Worm (Caenorhabditis elegans) whole organism, late embryonic: ENCODE results near the gene pkn-1.
A peak's percentile ranks its signal among the peaks of the same experiment; 100 is the strongest.

Source experiments
- F13H6.1 ChIP-seq: sonication (generic microtip); optimal IDR thresholded peaks from 2 replicates; lab custom pipeline; 2016; ENCODE audit warnings: missing genetic modification characterization, missing compliant biosample characterization
- K09A11.1 ChIP-seq: sonication (generic microtip); optimal IDR thresholded peaks from 2 replicates; lab custom pipeline; 2017; ENCODE audit warnings: antibody characterized with exemption, mild to moderate bottlenecking, missing genetic modification characterization, missing compliant biosample characterization; ENCODE audit not compliant: insufficient read depth
- T23F11.4 ChIP-seq: fragments of 200-800 bp; sonication (Bioruptor generic); optimal IDR thresholded peaks from 2 replicates; lab custom pipeline; 2018; ENCODE audit warnings: mild to moderate bottlenecking, missing genetic modification characterization, missing compliant biosample characterization
- ahr-1 ChIP-seq: sonication (generic microtip); optimal IDR thresholded peaks from 2 replicates; lab custom pipeline; 2016; ENCODE audit warnings: missing genetic modification characterization, missing compliant biosample characterization
- ama-1 ChIP-seq: fragments of 150-350 bp; optimal IDR thresholded peaks from 2 replicates; lab custom pipeline; 2014
- ceh-14 ChIP-seq: sonication (generic microtip); optimal IDR thresholded peaks from 2 replicates; lab custom pipeline; 2016; ENCODE audit warnings: missing genotype, missing genetic modification characterization, missing compliant biosample characterization
- ceh-18 ChIP-seq: sonication (generic microtip); optimal IDR thresholded peaks from 2 replicates; lab custom pipeline; 2016; ENCODE audit warnings: missing genetic modification characterization, missing compliant biosample characterization
- ceh-19 ChIP-seq: fragments of 200-800 bp; sonication (Bioruptor generic); optimal IDR thresholded peaks from 2 replicates; lab custom pipeline; 2018; ENCODE audit warnings: mild to moderate bottlenecking, missing genetic modification characterization, missing compliant biosample characterization
- ceh-22 ChIP-seq: sonication (generic microtip); optimal IDR thresholded peaks from 2 replicates; lab custom pipeline; 2017; ENCODE audit warnings: missing biosample characterization, missing genetic modification characterization
- ceh-45 ChIP-seq: fragments of 200-800 bp; sonication (Bioruptor generic); IDR thresholded peaks from 2 replicates; pipeline ENCODE4 v1.3.6; 2022; ENCODE audit warnings: missing genetic modification reagents, missing genetic modification characterization, missing compliant biosample characterization
- ceh-48 ChIP-seq: sonication (generic microtip); optimal IDR thresholded peaks from 2 replicates; lab custom pipeline; 2016; ENCODE audit warnings: missing genetic modification characterization, inconsistent platforms, missing compliant biosample characterization
- ceh-6 ChIP-seq: fragments of 200-800 bp; sonication (Bioruptor generic); optimal IDR thresholded peaks from 2 replicates; lab custom pipeline; 2018; ENCODE audit warnings: mild to moderate bottlenecking, missing genetic modification characterization, missing compliant biosample characterization
- ceh-9 ChIP-seq: sonication (generic microtip); optimal IDR thresholded peaks from 2 replicates; lab custom pipeline; 2016; ENCODE audit warnings: mild to moderate bottlenecking, missing genetic modification characterization, inconsistent platforms, missing compliant biosample characterization
- dve-1 ChIP-seq: sonication (generic microtip); optimal IDR thresholded peaks from 2 replicates; lab custom pipeline; 2017; ENCODE audit warnings: antibody characterized with exemption, mild to moderate bottlenecking, missing genetic modification characterization, missing compliant biosample characterization
- elt-2 ChIP-seq: sonication (generic microtip); optimal IDR thresholded peaks from 2 replicates; lab custom pipeline; 2016; ENCODE audit warnings: missing genetic modification reagents, missing genetic modification characterization, missing compliant biosample characterization
- elt-4 ChIP-seq: sonication (generic microtip); optimal IDR thresholded peaks from 2 replicates; lab custom pipeline; 2016; ENCODE audit warnings: missing genetic modification characterization, missing compliant biosample characterization
- eyg-1 ChIP-seq: sonication (generic microtip); optimal IDR thresholded peaks from 2 replicates; lab custom pipeline; 2016; ENCODE audit warnings: missing genotype, missing genetic modification characterization, missing compliant biosample characterization
- fax-1 ChIP-seq: sonication (generic microtip); optimal IDR thresholded peaks from 2 replicates; lab custom pipeline; 2016; ENCODE audit warnings: missing genotype, missing genetic modification characterization, missing compliant biosample characterization
- fkh-10 ChIP-seq: fragments of 150-350 bp; optimal IDR thresholded peaks from 2 replicates; lab custom pipeline; 2014; ENCODE audit warnings: missing biosample characterization, missing genetic modification reagents, missing genetic modification characterization
- fkh-6 ChIP-seq: sonication (generic microtip); optimal IDR thresholded peaks from 2 replicates; lab custom pipeline; 2016; ENCODE audit warnings: missing genetic modification characterization, missing compliant biosample characterization
- gmeb-2 ChIP-seq: sonication (generic microtip); optimal IDR thresholded peaks from 2 replicates; lab custom pipeline; 2016; ENCODE audit warnings: missing genetic modification characterization, inconsistent platforms, missing compliant biosample characterization
- hlh-8 ChIP-seq: sonication (generic microtip); optimal IDR thresholded peaks from 2 replicates; lab custom pipeline; 2016; ENCODE audit warnings: missing genotype, missing genetic modification characterization, missing compliant biosample characterization
- lim-6 ChIP-seq: sonication (generic microtip); optimal IDR thresholded peaks from 2 replicates; lab custom pipeline; 2016; ENCODE audit warnings: missing genetic modification characterization, missing compliant biosample characterization
- mec-3 ChIP-seq: sonication (generic microtip); optimal IDR thresholded peaks from 2 replicates; lab custom pipeline; 2016; ENCODE audit warnings: borderline replicate concordance, missing genetic modification characterization, missing compliant biosample characterization
- nfya-1 ChIP-seq: sonication (generic microtip); optimal IDR thresholded peaks from 2 replicates; lab custom pipeline; 2017; ENCODE audit warnings: missing genetic modification characterization, mild to moderate bottlenecking, missing compliant biosample characterization, antibody characterized with exemption, moderate library complexity
- nhr-11 ChIP-seq: fragments of 150-350 bp; optimal IDR thresholded peaks from 2 replicates; lab custom pipeline; 2014; ENCODE audit warnings: missing biosample characterization, missing genetic modification characterization
- nhr-232 ChIP-seq: sonication (generic microtip); optimal IDR thresholded peaks from 2 replicates; lab custom pipeline; 2016; ENCODE audit warnings: missing genetic modification characterization, missing compliant biosample characterization
- npax-4 ChIP-seq: sonication (generic microtip); optimal IDR thresholded peaks from 2 replicates; lab custom pipeline; 2016; ENCODE audit warnings: missing genetic modification characterization, missing compliant biosample characterization
- pag-3 ChIP-seq: sonication (generic microtip); optimal IDR thresholded peaks from 2 replicates; lab custom pipeline; 2016; ENCODE audit warnings: missing compliant biosample characterization, missing genetic modification characterization, borderline replicate concordance
- pat-9 ChIP-seq: fragments of 200-800 bp; sonication (Bioruptor generic); optimal IDR thresholded peaks from 2 replicates; lab custom pipeline; 2018; ENCODE audit warnings: mild to moderate bottlenecking, missing genetic modification characterization, moderate library complexity, missing compliant biosample characterization
- pax-1 ChIP-seq: fragments of 150-350 bp; optimal IDR thresholded peaks from 2 replicates; lab custom pipeline; 2014; ENCODE audit warnings: missing biosample characterization, missing genetic modification characterization
- pha-2 ChIP-seq: sonication (generic microtip); optimal IDR thresholded peaks from 2 replicates; lab custom pipeline; 2017; ENCODE audit warnings: mild to moderate bottlenecking, missing genetic modification characterization, missing compliant biosample characterization
- pha-4 ChIP-seq: fragments of 150-350 bp; optimal IDR thresholded peaks from 2 replicates; lab custom pipeline; 2018; ENCODE audit warnings: missing biosample characterization, missing genetic modification reagents, missing genetic modification characterization
- pqm-1 ChIP-seq: sonication (generic microtip); optimal IDR thresholded peaks from 2 replicates; lab custom pipeline; 2016; ENCODE audit warnings: missing genetic modification characterization, missing compliant biosample characterization
- ref-2 ChIP-seq: sonication (generic microtip); optimal IDR thresholded peaks from 2 replicates; lab custom pipeline; 2016; ENCODE audit warnings: missing genetic modification characterization, missing compliant biosample characterization
- sdc-2 ChIP-seq: sonication (generic microtip); optimal IDR thresholded peaks from 2 replicates; lab custom pipeline; 2016; ENCODE audit warnings: missing genotype, missing genetic modification characterization, missing compliant biosample characterization
- sox-2 ChIP-seq: fragments of 200-800 bp; sonication (Bioruptor generic); IDR thresholded peaks from 2 replicates; pipeline ENCODE4 v1.3.6; 2022; ENCODE audit warnings: missing genetic modification reagents, missing genetic modification characterization, missing compliant biosample characterization
- syd-9 ChIP-seq: sonication (generic microtip); optimal IDR thresholded peaks from 2 replicates; lab custom pipeline; 2016; ENCODE audit warnings: mild to moderate bottlenecking, missing genetic modification characterization, moderate library complexity, missing compliant biosample characterization
- tbx-2 ChIP-seq: sonication (generic microtip); optimal IDR thresholded peaks from 2 replicates; lab custom pipeline; 2016; ENCODE audit warnings: missing genetic modification characterization, missing compliant biosample characterization
- tbx-7 ChIP-seq: sonication (generic microtip); optimal IDR thresholded peaks from 2 replicates; lab custom pipeline; 2016; ENCODE audit warnings: missing genotype, missing genetic modification characterization, missing compliant biosample characterization
- ttx-3 ChIP-seq: sonication (generic microtip); optimal IDR thresholded peaks from 2 replicates; lab custom pipeline; 2016; ENCODE audit warnings: missing genetic modification reagents, missing genetic modification characterization, missing compliant biosample characterization
- unc-3 ChIP-seq, 2 experiments: fragments of 200-800 bp in 1 of 2; sonication (Bioruptor generic) in 1 of 2; sonication (generic microtip) in 1 of 2; conservative IDR thresholded peaks in 1 of 2; optimal IDR thresholded peaks in 1 of 2; 2 replicates each; pipeline versions ENCODE4 v1.3.6 to Lab custom; 2016 to 2022; ENCODE audit warnings: missing compliant biosample characterization in 2 of 2, missing genetic modification characterization in 2 of 2, missing genetic modification reagents in 1 of 2
- unc-42 ChIP-seq: sonication (generic microtip); optimal IDR thresholded peaks from 2 replicates; lab custom pipeline; 2016; ENCODE audit warnings: missing genotype, missing genetic modification characterization, missing compliant biosample characterization
- unc-55 ChIP-seq: sonication (generic microtip); optimal IDR thresholded peaks from 2 replicates; lab custom pipeline; 2017; ENCODE audit warnings: missing biosample characterization, missing genetic modification reagents, missing genetic modification characterization
- unc-86 ChIP-seq: sonication (generic microtip); optimal IDR thresholded peaks from 2 replicates; lab custom pipeline; 2016; ENCODE audit warnings: missing genetic modification characterization, missing compliant biosample characterization
- zip-5 ChIP-seq: sonication (generic microtip); optimal IDR thresholded peaks from 2 replicates; lab custom pipeline; 2016; ENCODE audit warnings: missing genetic modification characterization, missing compliant biosample characterization

pkn-1 gene

ce11 chrX:10372556-10372955, 24.5 kb upstream of the pkn-1 start, which contains the start of gene Y49A10A.2 (continued):
- no peak for TF ChIP-seq ama-1 (lab: Kevin White, UChicago)
- TF ChIP-seq ceh-18 (tag; lab: Kevin White, UChicago): no peak
- TF ChIP-seq nfya-1 (tag; lab: Kevin White, UChicago): peak; percentile 61
- TF ChIP-seq ttx-3 (tag; lab: Kevin White, UChicago): no peak
- TF ChIP-seq ceh-19 (GFP tag; lab: Kevin White, UChicago): no peak
- peak; percentile 53 for TF ChIP-seq elt-2 (tag; lab: Kevin White, UChicago)
- no peak for TF ChIP-seq fax-1
- no peak for TF ChIP-seq pag-3

- TF ChIP-seq elt-4 (tag; lab: Kevin White, UChicago): peak; percentile 35
- TF ChIP-seq ama-1 (lab: Kevin White, UChicago): no peak
Measured at ce11 chrX:10373581-10373980, 23.5 kb upstream of the pkn-1 start.

- TF ChIP-seq F13H6.1 (tag; lab: Kevin White, UChicago): no peak
- TF ChIP-seq hlh-8: no peak
- TF ChIP-seq ceh-9 (tag; lab: Kevin White, UChicago): no peak
- no peak for TF ChIP-seq ref-2 (tag; lab: Kevin White, UChicago)
- no peak for TF ChIP-seq ama-1 (lab: Kevin White, UChicago)
Measured at ce11 chrX:10376989-10377388, 20.1 kb upstream of the pkn-1 start.

ce11 chrX:10377663-10378062, 19.4 kb upstream of the pkn-1 start:
- TF ChIP-seq T23F11.4: no peak
- peak; percentile 77 for TF ChIP-seq unc-42 (tag; lab: Kevin White, UChicago)
- TF ChIP-seq fax-1: no peak
- no peak for TF ChIP-seq nhr-11
- TF ChIP-seq tbx-7 (tag; lab: Kevin White, UChicago): no peak
- peak; percentile 18 for TF ChIP-seq K09A11.1 (tag; lab: Kevin White, UChicago)
- TF ChIP-seq fkh-10: no peak
- no peak for TF ChIP-seq ceh-14 (tag; lab: Kevin White, UChicago)
- TF ChIP-seq unc-55 (GFP tag; lab: Kevin White, UChicago): no peak
- TF ChIP-seq ceh-19 (GFP tag; lab: Kevin White, UChicago): no peak
- TF ChIP-seq pag-3: no peak
- TF ChIP-seq eyg-1: no peak
- peak; percentile 11 for TF ChIP-seq ceh-6 (GFP tag; lab: Kevin White, UChicago)
- TF ChIP-seq pha-4 (tag; lab: Kevin White, UChicago): no peak
- no peak for TF ChIP-seq unc-86 (tag; lab: Kevin White, UChicago)
- TF ChIP-seq npax-4 (tag; lab: Kevin White, UChicago): no peak
- TF ChIP-seq dve-1: no peak
- TF ChIP-seq gmeb-2 (tag; lab: Kevin White, UChicago): no peak
- no peak for TF ChIP-seq unc-3 (GFP tag; conservative IDR thresholded peaks at IDR 0.05; lab: Robert Waterston, UW)
- no peak for TF ChIP-seq unc-3 (tag; optimal IDR thresholded peaks at IDR 0.05; lab: Kevin White, UChicago)
- peak; percentile 72 for TF ChIP-seq tbx-2 (tag; lab: Kevin White, UChicago)
- TF ChIP-seq ceh-45: 0 out of 2 replicates have a peak, but pooled peaks have one; percentile 6
- TF ChIP-seq nhr-232: no peak
- TF ChIP-seq pax-1 (tag; lab: Kevin White, UChicago): no peak
- TF ChIP-seq pat-9 (tag; lab: Kevin White, UChicago): no peak
- peak; percentile 70 for TF ChIP-seq sdc-2 (tag; lab: Kevin White, UChicago)
- no peak for TF ChIP-seq pqm-1 (tag; lab: Kevin White, UChicago)
- no peak for TF ChIP-seq syd-9 (tag; lab: Kevin White, UChicago)
- TF ChIP-seq ama-1 (lab: Kevin White, UChicago): no peak
- TF ChIP-seq sox-2 (GFP tag; lab: Robert Waterston, UW): no peak
- no peak for TF ChIP-seq ceh-48
- no peak for TF ChIP-seq ceh-22
- TF ChIP-seq ahr-1 (tag; lab: Kevin White, UChicago): no peak
- peak; percentile 76 for TF ChIP-seq nfya-1 (tag; lab: Kevin White, UChicago)
- no peak for TF ChIP-seq zip-5
- TF ChIP-seq fkh-6: peak; percentile 24
- no peak for TF ChIP-seq pha-2 (tag; lab: Kevin White, UChicago)
- TF ChIP-seq lim-6: peak; percentile 44
- no peak for TF ChIP-seq mec-3 (tag; lab: Kevin White, UChicago)
- TF ChIP-seq ref-2 (tag; lab: Kevin White, UChicago): peak; percentile 53
